Worm (Caenorhabditis elegans) whole organism, L1 larva: ENCODE measurements around the gene twk-48.

Source experiments
- C04F5.9 ChIP-seq: sonication (generic microtip); optimal IDR thresholded peaks from 2 replicates; lab custom pipeline; 2016; ENCODE audit warnings: missing genetic modification characterization, missing compliant biosample characterization
- Y116A8C.19 ChIP-seq: sonication (generic microtip); optimal IDR thresholded peaks from 2 replicates; lab custom pipeline; 2016; ENCODE audit warnings: missing compliant biosample characterization, missing genetic modification characterization, borderline replicate concordance
- aly-2 ChIP-seq: fragments of 150-350 bp; optimal IDR thresholded peaks from 2 replicates; lab custom pipeline; 2014; ENCODE audit warnings: missing biosample characterization, missing genetic modification characterization
- blmp-1 ChIP-seq: fragments of 150-350 bp; optimal IDR thresholded peaks from 2 replicates; lab custom pipeline; 2014; ENCODE audit warnings: missing biosample characterization, missing genetic modification characterization
- ceh-63 ChIP-seq: fragments of 200-800 bp; sonication (Bioruptor generic); optimal IDR thresholded peaks from 2 replicates; lab custom pipeline; 2018; ENCODE audit warnings: mild to moderate bottlenecking, missing genetic modification characterization, missing compliant biosample characterization
- ceh-82 ChIP-seq, 3 experiments: fragments of 150-350 bp in 1 of 3; sonication (generic microtip) in 2 of 3; optimal IDR thresholded peaks; 2 replicates each; lab custom pipeline; 2014 to 2017; ENCODE audit warnings: missing biosample characterization in 3 of 3, missing genetic modification characterization in 3 of 3
- dpl-1 ChIP-seq, 3 experiments: fragments of 150-350 bp in 2 of 3; sonication (generic microtip) in 1 of 3; optimal IDR thresholded peaks; 2 replicates each; lab custom pipeline; 2014 to 2017; ENCODE audit warnings: missing biosample characterization in 3 of 3, missing genetic modification characterization in 3 of 3, missing genetic modification reagents in 3 of 3
- dsc-1 ChIP-seq: sonication (generic microtip); optimal IDR thresholded peaks from 2 replicates; lab custom pipeline; 2016; ENCODE audit warnings: mild to moderate bottlenecking, missing genetic modification characterization, missing compliant biosample characterization
- elt-3 ChIP-seq, 6 experiments: fragments of 150-350 bp in 1 of 6; sonication (generic microtip); optimal IDR thresholded peaks; 2 replicates each; lab custom pipeline; 2017 to 2018; ENCODE audit warnings: missing biosample characterization in 6 of 6, missing genetic modification characterization in 6 of 6, inconsistent platforms in 1 of 6
- hlh-4 ChIP-seq: sonication (generic microtip); optimal IDR thresholded peaks from 2 replicates; lab custom pipeline; 2016; ENCODE audit warnings: mild to moderate bottlenecking, missing genetic modification characterization, missing compliant biosample characterization
- jun-1 ChIP-seq: fragments of 150-350 bp; optimal IDR thresholded peaks from 2 replicates; lab custom pipeline; 2014; ENCODE audit warnings: missing biosample characterization, missing genetic modification reagents, missing genetic modification characterization
- lin-14 ChIP-seq: fragments of 200-800 bp; sonication (Bioruptor generic); optimal IDR thresholded peaks from 2 replicates; lab custom pipeline; 2018; ENCODE audit warnings: mild to moderate bottlenecking, missing genetic modification characterization, moderate library complexity, missing compliant biosample characterization
- lin-15B ChIP-seq: fragments of 150-350 bp; sonication (generic microtip); optimal IDR thresholded peaks from 3 replicates; lab custom pipeline; 2014; ENCODE audit warnings: missing biosample characterization, missing genetic modification characterization
- lin-35 ChIP-seq, 2 experiments: fragments of 150-350 bp; optimal IDR thresholded peaks; 2 replicates each; lab custom pipeline; 2014; ENCODE audit warnings: missing biosample characterization in 2 of 2, missing genetic modification characterization in 2 of 2, missing genetic modification reagents in 2 of 2
- lir-3 ChIP-seq: sonication (generic microtip); optimal IDR thresholded peaks from 2 replicates; lab custom pipeline; 2016; ENCODE audit warnings: mild to moderate bottlenecking, missing genetic modification characterization, moderate library complexity, missing compliant biosample characterization; ENCODE audit not compliant: poor library complexity
- mdl-1 ChIP-seq, 2 experiments: fragments of 150-350 bp; optimal IDR thresholded peaks; 2 replicates each; lab custom pipeline; 2014 to 2017; ENCODE audit warnings: missing biosample characterization in 2 of 2, missing genetic modification characterization in 2 of 2, inconsistent platforms in 1 of 2
- mep-1 ChIP-seq: fragments of 150-350 bp; optimal IDR thresholded peaks from 2 replicates; lab custom pipeline; 2014; ENCODE audit warnings: missing biosample characterization, missing genetic modification characterization
- nhr-20 ChIP-seq: sonication (generic microtip); optimal IDR thresholded peaks from 2 replicates; lab custom pipeline; 2016; ENCODE audit warnings: mild to moderate bottlenecking, missing genetic modification characterization, missing compliant biosample characterization
- nhr-237 ChIP-seq: fragments of 150-350 bp; optimal IDR thresholded peaks from 2 replicates; lab custom pipeline; 2014; ENCODE audit warnings: missing biosample characterization, missing genetic modification characterization
- nhr-28 ChIP-seq: fragments of 150-350 bp; optimal IDR thresholded peaks from 2 replicates; lab custom pipeline; 2014; ENCODE audit warnings: missing biosample characterization, missing genetic modification characterization
- nhr-47 ChIP-seq: sonication (generic microtip); optimal IDR thresholded peaks from 2 replicates; lab custom pipeline; 2016; ENCODE audit warnings: mild to moderate bottlenecking, missing genetic modification characterization, moderate library complexity, missing compliant biosample characterization
- nhr-71 ChIP-seq: sonication (generic microtip); optimal IDR thresholded peaks from 2 replicates; lab custom pipeline; 2016; ENCODE audit warnings: mild to moderate bottlenecking, missing genetic modification characterization, moderate library complexity, missing compliant biosample characterization
- nhr-76 ChIP-seq: sonication (generic microtip); optimal IDR thresholded peaks from 2 replicates; lab custom pipeline; 2017; ENCODE audit warnings: missing biosample characterization, missing genetic modification characterization
- nhr-85 ChIP-seq: sonication (generic microtip); peaks from one replicate; lab custom pipeline; 2016; ENCODE audit warnings: missing genetic modification characterization, inconsistent platforms, missing compliant biosample characterization
- nhr-90 ChIP-seq: sonication (generic microtip); optimal IDR thresholded peaks from 2 replicates; lab custom pipeline; 2016; ENCODE audit warnings: mild to moderate bottlenecking, missing genetic modification characterization, missing compliant biosample characterization; ENCODE audit not compliant: poor library complexity
- pag-3 ChIP-seq: sonication (generic microtip); optimal IDR thresholded peaks from 2 replicates; lab custom pipeline; 2017; ENCODE audit warnings: missing genetic modification characterization, mild to moderate bottlenecking, missing compliant biosample characterization, antibody characterized with exemption, borderline replicate concordance; ENCODE audit not compliant: insufficient read depth
- pqm-1 ChIP-seq: sonication (generic microtip); optimal IDR thresholded peaks from 3 replicates; lab custom pipeline; 2017; ENCODE audit warnings: missing biosample characterization, missing genetic modification characterization
- rnt-1 ChIP-seq: sonication (generic microtip); optimal IDR thresholded peaks from 2 replicates; lab custom pipeline; 2016; ENCODE audit warnings: mild to moderate bottlenecking, missing genetic modification characterization, moderate library complexity, missing compliant biosample characterization
- skn-1 ChIP-seq: fragments of 150-350 bp; optimal IDR thresholded peaks from 2 replicates; lab custom pipeline; 2014; ENCODE audit warnings: missing biosample characterization, missing genetic modification characterization
- snu-23 ChIP-seq: sonication (generic microtip); optimal IDR thresholded peaks from 2 replicates; lab custom pipeline; 2016; ENCODE audit warnings: missing genetic modification characterization, missing compliant biosample characterization
- sptf-1 ChIP-seq: fragments of 150-350 bp; optimal IDR thresholded peaks from 2 replicates; lab custom pipeline; 2014; ENCODE audit warnings: missing biosample characterization, missing genetic modification characterization
- sup-37 ChIP-seq: fragments of 200-800 bp; sonication (Bioruptor generic); optimal IDR thresholded peaks from 2 replicates; lab custom pipeline; 2018; ENCODE audit warnings: mild to moderate bottlenecking, missing genetic modification characterization, missing compliant biosample characterization
- swsn-7 ChIP-seq: sonication (generic microtip); optimal IDR thresholded peaks from 2 replicates; lab custom pipeline; 2016; ENCODE audit warnings: missing genetic modification characterization, missing compliant biosample characterization
- tbx-2 ChIP-seq: sonication (generic microtip); optimal IDR thresholded peaks from 2 replicates; lab custom pipeline; 2016; ENCODE audit warnings: missing genetic modification characterization, missing compliant biosample characterization
- tlp-1 ChIP-seq: fragments of 150-350 bp; optimal IDR thresholded peaks from 2 replicates; lab custom pipeline; 2014; ENCODE audit warnings: missing biosample characterization, missing genetic modification characterization
- unc-86 ChIP-seq: sonication (generic microtip); optimal IDR thresholded peaks from 2 replicates; lab custom pipeline; 2016; ENCODE audit warnings: missing genetic modification characterization, missing compliant biosample characterization
- zip-4 ChIP-seq: fragments of 200-800 bp; sonication (Bioruptor generic); optimal IDR thresholded peaks from 2 replicates; lab custom pipeline; 2018; ENCODE audit warnings: mild to moderate bottlenecking, missing genetic modification characterization, moderate library complexity, missing compliant biosample characterization
- ztf-4 ChIP-seq: fragments of 150-350 bp; optimal IDR thresholded peaks from 2 replicates; lab custom pipeline; 2014; ENCODE audit warnings: missing biosample characterization, missing genetic modification characterization

twk-48 gene

ce11 chrIII:9908769-9909168 lies 48.2 kb downstream of the twk-48 start:
- TF ChIP-seq ceh-63 (no peak), tbx-2 (tag; lab: Kevin White, UChicago) (peak; percentile 8), nhr-90 (tag; lab: Kevin White, UChicago) (peak; percentile 25), jun-1 (tag; lab: Kevin White, UChicago) (no peak), nhr-76 (tag; lab: Kevin White, UChicago) (no peak), lin-35 (GFP tag; optimal IDR thresholded peaks at IDR 0.05; lab: Kevin White, UChicago) (peak in 1 of 2 experiments; percentile 69), nhr-71 (tag; lab: Kevin White, UChicago) (peak; percentile 49), aly-2 (tag; lab: Kevin White, UChicago) (no peak), snu-23 (GFP tag; lab: Kevin White, UChicago) (peak; percentile 50), sptf-1 (tag; lab: Kevin White, UChicago) (no peak), rnt-1 (tag; lab: Kevin White, UChicago) (no peak), pag-3 (tag; lab: Kevin White, UChicago) (no peak), tlp-1 (tag; lab: Kevin White, UChicago) (no peak), skn-1 (tag; lab: Kevin White, UChicago) (peak; percentile 4), hlh-4 (tag; lab: Kevin White, UChicago) (no peak), unc-86 (no peak), nhr-20 (tag; lab: Kevin White, UChicago) (peak; percentile 52), dpl-1 (GFP tag; optimal IDR thresholded peaks at IDR 0.05; lab: Kevin White, UChicago) (peak in 1 of 3 experiments; percentile 16), nhr-28 (tag; lab: Kevin White, UChicago) (no peak), sup-37 (GFP tag; lab: Kevin White, UChicago) (no peak), nhr-85 (tag; lab: Kevin White, UChicago) (peak; percentile 93), ceh-82 (tag; optimal IDR thresholded peaks at IDR 0.05; lab: Kevin White, UChicago) (no peak), pqm-1 (tag; lab: Kevin White, UChicago) (no peak), zip-4 (GFP tag; lab: Kevin White, UChicago) (no peak), mep-1 (tag; lab: Kevin White, UChicago) (peak; percentile 27), Y116A8C.19 (tag; lab: Kevin White, UChicago) (no peak), elt-3 (tag; optimal IDR thresholded peaks at IDR 0.05; lab: Kevin White, UChicago) (peak in 1 of 6 experiments; percentile 36), C04F5.9 (no peak), mdl-1 (tag; optimal IDR thresholded peaks at IDR 0.05; lab: Kevin White, UChicago) (no peak), dsc-1 (tag; lab: Kevin White, UChicago) (no peak), nhr-237 (tag; lab: Kevin White, UChicago) (no peak), ztf-4 (tag; lab: Kevin White, UChicago) (no peak), blmp-1 (tag; lab: Kevin White, UChicago) (peak; percentile 41), lin-14 (peak; percentile 60), nhr-47 (no peak)

- TF ChIP-seq dpl-1 (GFP tag; optimal IDR thresholded peaks at IDR 0.05; lab: Kevin White, UChicago) (no peak), lin-14 (peak; percentile 28), lin-35 (GFP tag; optimal IDR thresholded peaks at IDR 0.05; lab: Kevin White, UChicago) (peak in 1 of 2 experiments; percentile 20), swsn-7 (tag; lab: Kevin White, UChicago) (no peak), lin-15B (no peak), lir-3 (no peak)
Observed at ce11 chrIII:9910608-9911479, 50.3 kb downstream of the twk-48 start, which contains the start of the genes cyld-1 and F40F12.9. Gene cyld-1 (minus strand): TSS chrIII:9910658. Gene F40F12.9 (plus strand): TSS chrIII:9911328.
